Fruit fly (Drosophila melanogaster): ENCODE data around the gene CG12523.

Gene CG12523

DNA sequence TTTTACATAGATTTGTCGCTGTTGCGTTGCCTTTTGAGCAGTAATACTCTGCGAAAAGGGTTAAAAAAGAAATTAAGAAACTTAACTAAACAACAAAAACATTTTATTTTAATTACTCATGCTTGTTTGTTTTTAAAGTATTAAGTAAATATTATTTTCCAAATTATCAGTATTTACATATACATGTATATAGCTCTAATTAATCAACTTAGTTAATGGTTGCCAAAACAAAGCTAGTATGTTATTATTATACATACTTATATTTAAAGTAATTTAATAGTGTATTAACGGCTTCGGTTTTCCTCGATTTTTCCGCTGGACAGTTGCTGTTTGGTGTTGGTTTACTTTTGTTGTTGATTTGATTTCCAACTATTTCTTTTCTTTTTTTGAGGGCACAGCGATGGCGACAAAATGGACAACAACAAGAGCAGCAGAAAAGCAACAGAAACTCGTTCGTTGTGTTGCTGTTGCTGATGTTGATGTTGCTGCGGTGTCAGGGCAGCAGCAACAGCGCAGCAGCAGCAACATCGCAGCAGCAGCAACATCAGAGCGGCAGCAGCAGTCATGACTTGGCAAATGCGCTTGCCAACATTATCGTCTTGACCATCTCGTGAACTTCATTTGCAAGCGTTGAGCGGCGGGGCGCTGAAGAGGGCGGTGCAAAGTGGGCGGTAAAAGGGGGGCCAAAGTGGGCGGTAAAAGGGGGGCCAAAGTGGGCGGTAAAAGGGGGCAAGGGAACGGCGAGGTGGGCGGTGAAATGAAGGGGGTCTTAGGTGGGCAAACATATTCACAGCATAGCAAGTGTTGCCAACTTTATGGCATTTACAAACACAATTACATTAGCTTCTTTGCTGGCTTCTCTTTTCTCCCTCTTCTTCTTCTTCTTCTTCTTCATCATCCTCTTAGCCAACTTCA lies 33.6 kb upstream of the CG12523 start (continued):
- TF ChIP-seq sima (GFP tag; optimal IDR thresholded peaks at IDR 0.05) (no peak), sc (optimal IDR thresholded peaks at IDR 0.05) (no peak), sc (GFP tag; optimal IDR thresholded peaks at IDR 0.05) (peak; percentile 46), eyg (GFP tag; optimal IDR thresholded peaks at IDR 0.05) (no peak), croc (GFP tag; conservative IDR thresholded peaks at IDR 0.05) (peak; percentile 37; the same call in 1 of the 3 replicates), mirr (GFP tag; optimal IDR thresholded peaks at IDR 0.05) (no peak), odd (GFP tag; optimal IDR thresholded peaks at IDR 0.05) (peak; percentile 8), tap (tag; optimal IDR thresholded peaks at IDR 0.05) (peak; percentile 40), CG13296 (GFP tag; optimal IDR thresholded peaks at IDR 0.05) (peak; percentile 6), CG18262 (tag; optimal IDR thresholded peaks at IDR 0.05) (peak; percentile 85), CoRest (tag; optimal IDR thresholded peaks at IDR 0.05) (peak; percentile 76), CG15601 (tag; optimal IDR thresholded peaks at IDR 0.05) (peak; percentile 73), CG10267 (tag; optimal IDR thresholded peaks at IDR 0.05) (peak; percentile 55), CG12299 (tag; optimal IDR thresholded peaks at IDR 0.05) (peak; percentile 38), ewg (GFP tag; optimal IDR thresholded peaks at IDR 0.05) (peak; percentile 18), CG15269 (tag; optimal IDR thresholded peaks at IDR 0.05) (peak; percentile 36), nmo (GFP tag; optimal IDR thresholded peaks at IDR 0.05) (peak; percentile 83), CG31224 (GFP tag; IDR thresholded peaks at IDR 0.05) (peak; percentile 17; the same call in 1 of the 2 replicates), Oli (tag; optimal IDR thresholded peaks at IDR 0.05) (peak; percentile 58), CG32767 (GFP tag; IDR thresholded peaks at IDR 0.05) (peak; percentile 11; the same call in 1 of the 2 replicates), CG17385 (GFP tag; optimal IDR thresholded peaks at IDR 0.05) (peak; percentile 52), hb (GFP tag; IDR thresholded peaks at IDR 0.05; ENCODE audit: partially characterized antibody) (no peak), CG16815 (GFP tag; optimal IDR thresholded peaks at IDR 0.05) (no peak), CG2199 (GFP tag; IDR thresholded peaks at IDR 0.05) (0 out of 3 replicates have a peak, but pooled peaks have one; percentile 38), HLH3B (GFP tag; IDR thresholded peaks at IDR 0.05) (peak; percentile 43; the same call in 1 of the 2 replicates), CG7839 (tag; optimal IDR thresholded peaks at IDR 0.05) (peak; percentile 74), CG2120 (GFP tag; optimal IDR thresholded peaks at IDR 0.05) (no peak), ci (GFP tag; IDR thresholded peaks at IDR 0.05) (peak; percentile 38; the same call in 1 of the 3 replicates), CG13123 (GFP tag; optimal IDR thresholded peaks at IDR 0.05) (no peak), trem (tag; optimal IDR thresholded peaks at IDR 0.05) (peak; percentile 53), CG3838 (GFP tag; optimal IDR thresholded peaks at IDR 0.05) (peak; percentile 23), Dbx (GFP tag; IDR thresholded peaks at IDR 0.05) (0 out of 3 replicates have a peak, but pooled peaks have one; percentile 35), fd96Cb (tag; optimal IDR thresholded peaks at IDR 0.05) (peak; percentile 70), CG2712 (tag; optimal IDR thresholded peaks at IDR 0.05) (peak; percentile 80), CG2678 (tag; optimal IDR thresholded peaks at IDR 0.05) (peak; percentile 77), CG30403 (GFP tag; optimal IDR thresholded peaks at IDR 0.05) (peak; percentile 36), az2 (GFP tag; optimal IDR thresholded peaks at IDR 0.05) (peak; percentile 18), nerfin-1 (tag; optimal IDR thresholded peaks at IDR 0.05) (peak; percentile 62), gem (tag; optimal IDR thresholded peaks at IDR 0.05) (peak; percentile 87), D19A (tag; optimal IDR thresholded peaks at IDR 0.05) (peak; percentile 95), Sox100B (GFP tag; optimal IDR thresholded peaks at IDR 0.05) (peak; percentile 80), eve (GFP tag; optimal IDR thresholded peaks at IDR 0.05) (peak in 1 of 2 experiments; percentile 61), ab (GFP tag; optimal IDR thresholded peaks at IDR 0.05) (no peak), crol (GFP tag; IDR thresholded peaks at IDR 0.05) (peak; percentile 82), yki (optimal IDR thresholded peaks at IDR 0.05) (no peak), grau (tag; optimal IDR thresholded peaks at IDR 0.05) (peak; percentile 63), NK7.1 (GFP tag; optimal IDR thresholded peaks at IDR 0.05) (no peak), CG8924 (tag; optimal IDR thresholded peaks at IDR 0.05) (peak; percentile 66)
